Worm (Caenorhabditis elegans): ENCODE measurements around the gene F21D9.8.

DNA sequence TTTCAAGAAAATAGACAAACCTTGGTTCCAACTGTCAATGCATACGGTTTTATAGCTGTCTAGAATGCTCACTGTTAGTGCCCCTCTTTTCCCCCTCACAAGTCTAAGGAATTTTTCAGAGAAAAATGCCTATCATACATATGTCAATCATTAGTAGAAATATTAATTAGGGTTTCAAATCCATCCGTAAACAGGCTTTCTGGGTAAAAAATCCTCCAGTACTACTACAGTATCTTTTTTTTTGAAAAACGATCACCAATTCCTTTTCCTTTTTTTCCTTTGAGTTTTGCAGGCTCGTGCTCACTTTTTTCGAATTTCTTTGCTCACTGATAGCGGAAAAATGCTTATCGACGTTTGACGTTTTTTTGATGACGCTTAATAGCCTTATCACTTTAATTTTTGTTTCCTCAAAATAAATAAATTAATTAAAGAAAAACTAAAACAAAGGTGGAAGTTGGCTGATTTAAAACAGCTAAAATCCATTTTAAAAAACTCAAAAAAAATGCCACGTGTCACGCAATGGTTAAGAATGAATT is 39.7 kb upstream of the F21D9.8 start, which contains the start of gene C43D7.7:
- TF ChIP-seq elt-3 (tag; optimal IDR thresholded peaks at IDR 0.05) (no peak), ceh-82 (tag; optimal IDR thresholded peaks at IDR 0.05) (no peak), hlh-17 (GFP tag; optimal IDR thresholded peaks at IDR 0.05; ENCODE audit: borderline replicate concordance) (no peak), alr-1 (tag; optimal IDR thresholded peaks at IDR 0.05; ENCODE audit: borderline replicate concordance) (no peak), unc-130 (tag; optimal IDR thresholded peaks at IDR 0.05) (no peak), nhr-71 (tag; optimal IDR thresholded peaks at IDR 0.05) (no peak), fos-1 (tag; optimal IDR thresholded peaks at IDR 0.05) (no peak), nhr-28 (tag; optimal IDR thresholded peaks at IDR 0.05) (no peak), nhr-12 (tag; optimal IDR thresholded peaks at IDR 0.05) (no peak)
